Fruit fly (Drosophila melanogaster) whole organism, embryonic: ENCODE data around the gene Spps.

Experiments
- Atf3 ChIP-seq: fragments of 200-800 bp; sonication (Bioruptor generic); optimal IDR thresholded peaks from 3 replicates; lab custom pipeline; 2016; ENCODE audit warnings: missing biosample characterization, missing genetic modification characterization
- Awh ChIP-seq: fragments of 200-800 bp; sonication (Bioruptor generic); IDR thresholded peaks from 2 replicates; pipeline ENCODE4, ENCODE4 v1.3.6; 2022; ENCODE audit warnings: missing biosample characterization, missing genetic modification characterization
- B-H2 ChIP-seq: fragments of 200-800 bp; sonication (Bioruptor generic); optimal IDR thresholded peaks from 2 replicates; lab custom pipeline; 2018; ENCODE audit warnings: missing biosample characterization, mild to moderate bottlenecking, missing genetic modification characterization
- CG12071 ChIP-seq: fragments of 200-800 bp; sonication (Bioruptor generic); optimal IDR thresholded peaks from 3 replicates; lab custom pipeline; 2018; ENCODE audit warnings: missing biosample characterization, mild to moderate bottlenecking, missing genetic modification characterization
- CG12236 ChIP-seq: fragments of 200-800 bp; sonication (Bioruptor generic); optimal IDR thresholded peaks from 2 replicates; lab custom pipeline; 2016; ENCODE audit warnings: missing biosample characterization, missing genetic modification characterization
- CG13287 ChIP-seq: fragments of 200-800 bp; sonication (Bioruptor generic); IDR thresholded peaks from 2 replicates; pipeline ENCODE4 v1.3.6; 2022; ENCODE audit warnings: missing biosample characterization, missing genetic modification characterization; ENCODE audit not compliant: partially characterized antibody
- CG13296 ChIP-seq: fragments of 200-800 bp; sonication (Bioruptor generic); optimal IDR thresholded peaks from 3 replicates; lab custom pipeline; 2018; ENCODE audit warnings: missing biosample characterization, mild to moderate bottlenecking, missing genetic modification characterization
- CG15696 ChIP-seq: fragments of 200-800 bp; sonication (Bioruptor generic); optimal IDR thresholded peaks from 2 replicates; lab custom pipeline; 2019; ENCODE audit warnings: missing biosample characterization, mild to moderate bottlenecking, missing genetic modification characterization, moderate library complexity
- CG17568 ChIP-seq: fragments of 200-800 bp; sonication (Bioruptor generic); optimal IDR thresholded peaks from 2 replicates; lab custom pipeline; 2018; ENCODE audit warnings: missing biosample characterization, mild to moderate bottlenecking, missing genetic modification characterization, moderate library complexity
- CG2199 ChIP-seq: fragments of 200-800 bp; sonication (Bioruptor generic); IDR thresholded peaks from 3 replicates; pipeline ENCODE4 v1.3.6; 2022; ENCODE audit warnings: missing biosample characterization, missing genetic modification characterization
- CG30403 ChIP-seq: fragments of 200-800 bp; sonication (Bioruptor generic); optimal IDR thresholded peaks from 3 replicates; lab custom pipeline; 2016; ENCODE audit warnings: missing biosample characterization, missing genetic modification characterization
- CG30431 ChIP-seq: fragments of 200-800 bp; sonication (Bioruptor generic); optimal IDR thresholded peaks from 2 replicates; lab custom pipeline; 2017; ENCODE audit warnings: missing biosample characterization, missing genetic modification characterization
- CG31441 ChIP-seq: fragments of 200-800 bp; sonication (Bioruptor generic); IDR thresholded peaks from 2 replicates; pipeline ENCODE4 v1.3.6; 2022; ENCODE audit warnings: missing biosample characterization, missing genetic modification characterization
- CG32767 ChIP-seq: fragments of 200-800 bp; sonication (Bioruptor generic); IDR thresholded peaks from 2 replicates; pipeline ENCODE4 v1.3.6; 2022; ENCODE audit warnings: missing biosample characterization, missing genetic modification characterization
- CG32772 ChIP-seq: fragments of 200-800 bp; sonication (Bioruptor generic); IDR thresholded peaks from 2 replicates; pipeline ENCODE4 v1.3.6; 2022; ENCODE audit warnings: missing biosample characterization, missing genetic modification characterization
- CG43689 ChIP-seq: fragments of 200-800 bp; sonication (Bioruptor generic); IDR thresholded peaks from 2 replicates; pipeline ENCODE4 v1.3.6; 2022; ENCODE audit warnings: missing biosample characterization, missing genetic modification characterization
- CG4707 ChIP-seq: fragments of 200-800 bp; sonication (Bioruptor generic); optimal IDR thresholded peaks from 2 replicates; lab custom pipeline; 2018; ENCODE audit warnings: missing biosample characterization, mild to moderate bottlenecking, missing genetic modification characterization, moderate library complexity
- CG6175 ChIP-seq: fragments of 200-800 bp; sonication (Bioruptor generic); IDR thresholded peaks from 3 replicates; pipeline ENCODE4 v1.3.6; 2022; ENCODE audit warnings: missing biosample characterization, missing genetic modification characterization
- CG6654 ChIP-seq: fragments of 200-800 bp; sonication (Bioruptor generic); optimal IDR thresholded peaks from 2 replicates; lab custom pipeline; 2017; ENCODE audit warnings: missing biosample characterization, mild to moderate bottlenecking, missing genetic modification characterization
- CG6813 ChIP-seq: fragments of 200-800 bp; sonication (Bioruptor generic); optimal IDR thresholded peaks from 2 replicates; lab custom pipeline; 2017; ENCODE audit warnings: missing biosample characterization, missing genetic modification characterization, mild to moderate bottlenecking, moderate library complexity, missing genetic modification reagents
- CG8359 ChIP-seq: fragments of 200-800 bp; sonication (Bioruptor generic); optimal IDR thresholded peaks from 2 replicates; lab custom pipeline; 2017; ENCODE audit warnings: missing biosample characterization, mild to moderate bottlenecking, missing genetic modification characterization, borderline replicate concordance
- Gsc ChIP-seq: fragments of 200-800 bp; sonication (Bioruptor generic); IDR thresholded peaks from 2 replicates; pipeline ENCODE4 v1.3.6; 2022; ENCODE audit warnings: missing biosample characterization, missing genetic modification characterization
- HLH4C ChIP-seq: fragments of 200-800 bp; sonication (Bioruptor generic); IDR thresholded peaks from 3 replicates; pipeline ENCODE4 v1.3.6; 2022; ENCODE audit warnings: missing biosample characterization, missing genetic modification characterization; ENCODE audit not compliant: partially characterized antibody
- Hr3 ChIP-seq: fragments of 200-800 bp; sonication (Bioruptor generic); optimal IDR thresholded peaks from 3 replicates; lab custom pipeline; 2016; ENCODE audit warnings: missing biosample characterization, missing genetic modification characterization
- Hsf ChIP-seq: fragments of 200-800 bp; sonication (Bioruptor generic); optimal IDR thresholded peaks from 3 replicates; lab custom pipeline; 2016; ENCODE audit warnings: missing biosample characterization, missing genetic modification characterization
- Nf-YA ChIP-seq: fragments of 200-800 bp; sonication (Bioruptor generic); IDR thresholded peaks from 2 replicates; pipeline ENCODE4 v1.3.6; 2022; ENCODE audit warnings: missing biosample characterization, missing genetic modification characterization
- Oaz ChIP-seq: fragments of 200-800 bp; sonication (Bioruptor generic); IDR thresholded peaks from 2 replicates; pipeline ENCODE4 v1.3.6; 2022; ENCODE audit warnings: missing biosample characterization, missing genetic modification characterization
- PHDP ChIP-seq: fragments of 200-800 bp; sonication (Bioruptor generic); optimal IDR thresholded peaks from 3 replicates; lab custom pipeline; 2018; ENCODE audit warnings: missing biosample characterization, mild to moderate bottlenecking, missing genetic modification characterization, moderate library complexity
- Rx ChIP-seq: fragments of 200-800 bp; sonication (Bioruptor generic); IDR thresholded peaks from 2 replicates; pipeline ENCODE4 v1.3.6; 2022; ENCODE audit warnings: missing biosample characterization, missing genetic modification characterization
- Sin3A ChIP-seq: fragments of >200 bp; optimal IDR thresholded peaks from 2 replicates; lab custom pipeline; 2018
- Usf ChIP-seq: fragments of 200-800 bp; sonication (Bioruptor generic); optimal IDR thresholded peaks from 2 replicates; lab custom pipeline; 2017; ENCODE audit warnings: missing genotype, missing biosample characterization, missing genetic modification characterization
- aop ChIP-seq: fragments of 200-800 bp; sonication (Bioruptor generic); IDR thresholded peaks from 2 replicates; pipeline ENCODE4 v1.3.6; 2022; ENCODE audit warnings: missing biosample characterization, missing genetic modification characterization
- crp ChIP-seq, 2 experiments: fragments of 200-800 bp; sonication (Bioruptor generic); optimal IDR thresholded peaks; 2 replicates in 1 of 2; 3 replicates in 1 of 2; lab custom pipeline; 2017; ENCODE audit warnings: missing biosample characterization in 2 of 2, missing genetic modification characterization in 2 of 2, mild to moderate bottlenecking in 1 of 2, moderate library complexity in 1 of 2
- dati ChIP-seq: fragments of 200-800 bp; sonication (Bioruptor generic); IDR thresholded peaks from 2 replicates; pipeline ENCODE4 v1.3.6; 2022; ENCODE audit warnings: missing biosample characterization, missing genetic modification characterization
- fu2 ChIP-seq: fragments of 200-800 bp; sonication (Bioruptor generic); optimal IDR thresholded peaks from 2 replicates; lab custom pipeline; 2016; ENCODE audit warnings: missing biosample characterization, missing genetic modification characterization
- gem ChIP-seq: fragments of 200-800 bp; sonication (Bioruptor generic); optimal IDR thresholded peaks from 2 replicates; lab custom pipeline; 2019; ENCODE audit warnings: missing biosample characterization, mild to moderate bottlenecking, missing genetic modification characterization, moderate library complexity
- gfzf ChIP-seq: fragments of 200-800 bp; sonication (Bioruptor generic); optimal IDR thresholded peaks from 2 replicates; lab custom pipeline; 2016; ENCODE audit warnings: missing biosample characterization, mild to moderate bottlenecking, missing genetic modification characterization, moderate library complexity
- h ChIP-seq: fragments of >200 bp; optimal IDR thresholded peaks from 2 replicates; lab custom pipeline; 2017
- hbn ChIP-seq: fragments of 200-800 bp; sonication (Bioruptor generic); IDR thresholded peaks from 2 replicates; pipeline ENCODE4 v1.3.6; 2022; ENCODE audit warnings: missing biosample characterization, missing genetic modification characterization; ENCODE audit not compliant: partially characterized antibody
- hth ChIP-seq: fragments of >200 bp; optimal IDR thresholded peaks from 2 replicates; lab custom pipeline; 2017; ENCODE audit warnings: inconsistent platforms
- kay ChIP-seq: fragments of 200-800 bp; sonication (Bioruptor generic); optimal IDR thresholded peaks from 2 replicates; lab custom pipeline; 2016; ENCODE audit warnings: missing biosample characterization, missing genetic modification characterization
- klu ChIP-seq: fragments of 200-800 bp; sonication (Bioruptor generic); IDR thresholded peaks from 2 replicates; pipeline ENCODE4 v1.3.6; 2022; ENCODE audit warnings: missing biosample characterization, missing genetic modification characterization
- lbe ChIP-seq: fragments of 200-800 bp; sonication (Bioruptor generic); optimal IDR thresholded peaks from 2 replicates; lab custom pipeline; 2016; ENCODE audit warnings: missing biosample characterization, mild to moderate bottlenecking, missing genetic modification characterization
- pho ChIP-seq: fragments of 200-800 bp; sonication (Bioruptor generic); optimal IDR thresholded peaks from 2 replicates; lab custom pipeline; 2016; ENCODE audit warnings: missing biosample characterization, missing genetic modification characterization
- sima ChIP-seq: fragments of 200-800 bp; sonication (Bioruptor generic); optimal IDR thresholded peaks from 2 replicates; lab custom pipeline; 2016; ENCODE audit warnings: missing biosample characterization, missing genetic modification characterization
- sisA ChIP-seq: fragments of 200-800 bp; sonication (Bioruptor generic); IDR thresholded peaks from 2 replicates; pipeline ENCODE4 v1.3.6; 2022; ENCODE audit warnings: missing biosample characterization, missing genetic modification characterization
- slbo ChIP-seq: fragments of 200-800 bp; sonication (Bioruptor generic); IDR thresholded peaks from 2 replicates; pipeline ENCODE4 v1.3.6; 2022; ENCODE audit warnings: missing biosample characterization, missing genetic modification characterization
- toy ChIP-seq: fragments of 200-800 bp; sonication (Bioruptor generic); IDR thresholded peaks from 2 replicates; pipeline ENCODE4 v1.3.6; 2022; ENCODE audit warnings: missing biosample characterization, missing genetic modification characterization
- yki ChIP-seq: fragments of >200 bp; optimal IDR thresholded peaks from 3 replicates; lab custom pipeline; 2018
- z ChIP-seq: fragments of 200-800 bp; sonication (Bioruptor generic); IDR thresholded peaks from 3 replicates; pipeline ENCODE4 v1.3.6; 2022; ENCODE audit warnings: missing biosample characterization, missing genetic modification characterization
- zen ChIP-seq: fragments of 200-800 bp; sonication (Bioruptor generic); optimal IDR thresholded peaks from 3 replicates; lab custom pipeline; 2018; ENCODE audit warnings: missing biosample characterization, mild to moderate bottlenecking, missing genetic modification characterization, moderate library complexity

Gene Spps

DNA sequence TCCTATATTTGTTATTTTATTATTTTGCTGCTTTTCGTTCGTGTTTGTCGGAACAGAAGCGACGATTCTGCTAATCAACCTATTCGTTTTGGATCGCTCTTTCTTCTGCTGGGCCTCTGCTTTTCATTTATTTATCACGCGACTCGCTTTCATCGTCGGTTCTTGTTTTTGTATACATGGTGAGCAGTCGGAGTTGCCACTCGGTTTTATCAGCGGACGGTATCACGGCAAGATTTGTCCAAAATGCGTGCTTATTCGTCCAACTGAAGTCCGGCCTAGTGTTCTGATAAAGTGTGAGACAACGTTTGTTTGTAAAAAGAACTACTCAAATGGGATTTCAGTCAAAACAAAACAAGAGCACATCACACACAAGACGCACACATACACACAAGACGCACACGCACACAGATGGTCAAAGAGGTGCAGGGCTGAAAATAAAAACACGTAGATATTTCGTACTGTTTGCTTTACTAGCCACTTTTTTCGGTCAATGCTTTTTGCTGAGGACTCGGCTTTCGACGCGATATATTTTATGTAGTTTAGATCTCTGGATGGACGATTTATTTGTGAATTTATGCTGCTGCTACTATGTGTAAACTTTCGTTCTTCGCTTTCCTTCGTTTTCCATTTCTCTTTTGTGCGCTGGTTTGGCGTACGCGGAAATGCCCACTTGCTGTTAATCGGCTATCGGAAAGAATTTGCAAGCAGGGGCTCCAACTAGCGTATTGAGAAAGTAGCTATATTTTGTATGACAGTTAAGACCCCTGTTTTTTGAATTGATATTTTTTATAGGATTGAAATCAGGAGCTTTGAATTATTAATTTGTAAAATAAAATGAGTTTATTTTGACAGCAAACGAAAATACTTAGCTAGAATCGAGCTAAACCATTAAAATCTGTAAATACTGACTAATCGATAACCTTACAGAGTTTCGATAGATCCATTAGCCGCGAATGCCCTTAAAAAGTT lies 5.1 kb downstream of the Spps start, which contains the start of gene twin (continued):
- TF ChIP-seq crp (GFP tag; optimal IDR thresholded peaks at IDR 0.05; lab: Kevin White, UChicago) = no peak
- TF ChIP-seq CG2199 (GFP tag; lab: Robert Waterston, UW) = no peak
- TF ChIP-seq sima = no peak
- TF ChIP-seq yki (lab: Kevin White, UChicago) = no peak
- peak; percentile 41 for TF ChIP-seq CG12236 (GFP tag; lab: Kevin White, UChicago)
- no peak for TF ChIP-seq CG32767 (GFP tag; lab: Robert Waterston, UW)
- peak; percentile 68 for TF ChIP-seq pho
- TF ChIP-seq CG8359 (GFP tag; lab: Kevin White, UChicago) = no peak
- TF ChIP-seq zen (tag; lab: Kevin White, UChicago) = peak; percentile 65
- TF ChIP-seq CG31441 (GFP tag; lab: Robert Waterston, UW) = no peak
- peak; percentile 63 for TF ChIP-seq CG15696 (tag; lab: Kevin White, UChicago)
- TF ChIP-seq fu2 (GFP tag; lab: Kevin White, UChicago) = peak; percentile 52
- no peak for TF ChIP-seq Awh
- TF ChIP-seq CG13287 (GFP tag; lab: Robert Waterston, UW) = peak; percentile 82
- no peak for TF ChIP-seq CG4707 (GFP tag; lab: Kevin White, UChicago)
- TF ChIP-seq dati = no peak
- TF ChIP-seq CG30403 = peak; percentile 74
- TF ChIP-seq z (GFP tag; lab: Robert Waterston, UW) = no peak
- peak; percentile 81 for TF ChIP-seq Hsf (GFP tag; lab: Kevin White, UChicago)
- peak; percentile 33 for TF ChIP-seq gfzf (GFP tag; lab: Kevin White, UChicago)
- TF ChIP-seq sisA (GFP tag; lab: Robert Waterston, UW) = no peak; the same call in 1 of the 2 replicates
- TF ChIP-seq Hr3 (GFP tag; lab: Kevin White, UChicago) = peak; percentile 62
- no peak for TF ChIP-seq CG43689 (GFP tag; lab: Robert Waterston, UW)
- TF ChIP-seq hbn (GFP tag; lab: Robert Waterston, UW) = peak; percentile 64
- peak; percentile 49 for TF ChIP-seq PHDP (tag; lab: Kevin White, UChicago)
- peak; percentile 43 for TF ChIP-seq Sin3A (lab: Kevin White, UChicago)
- TF ChIP-seq CG32772 = no peak
- TF ChIP-seq kay (GFP tag; lab: Kevin White, UChicago) = peak; percentile 45
- no peak for TF ChIP-seq Gsc (GFP tag; lab: Robert Waterston, UW)
- peak; percentile 74 for TF ChIP-seq gem
- no peak for TF ChIP-seq toy
- TF ChIP-seq CG17568 (GFP tag; lab: Kevin White, UChicago) = no peak
- no peak for TF ChIP-seq h (lab: Kevin White, UChicago)
- no peak for TF ChIP-seq CG6813 (GFP tag; lab: Kevin White, UChicago)
- no peak for TF ChIP-seq CG6175 (GFP tag; lab: Robert Waterston, UW)
- no peak for TF ChIP-seq hth (lab: Kevin White, UChicago)
- TF ChIP-seq Usf (GFP tag; lab: Kevin White, UChicago) = no peak
- TF ChIP-seq CG6654 (GFP tag; lab: Kevin White, UChicago) = no peak
- TF ChIP-seq lbe (GFP tag; lab: Kevin White, UChicago) = peak; percentile 6
- peak; percentile 81 for TF ChIP-seq HLH4C (GFP tag; lab: Robert Waterston, UW)
- no peak for TF ChIP-seq Nf-YA
- TF ChIP-seq Oaz (GFP tag; lab: Robert Waterston, UW) = 0 out of 2 replicates have a peak, but pooled peaks have one; percentile 40
- TF ChIP-seq klu (GFP tag; lab: Robert Waterston, UW) = no peak
- TF ChIP-seq CG12071 (GFP tag; lab: Kevin White, UChicago) = no peak
- TF ChIP-seq Rx (GFP tag; lab: Robert Waterston, UW) = no peak
- TF ChIP-seq aop (GFP tag; lab: Robert Waterston, UW) = no peak
- TF ChIP-seq CG30431 (GFP tag; lab: Kevin White, UChicago) = no peak
- peak; percentile 67 for TF ChIP-seq B-H2 (GFP tag; lab: Kevin White, UChicago)
- peak; percentile 80 for TF ChIP-seq slbo (GFP tag; lab: Robert Waterston, UW)
- peak; percentile 30 for TF ChIP-seq Atf3 (GFP tag; lab: Kevin White, UChicago)
- TF ChIP-seq CG13296 = peak; percentile 6
